Fruit fly (Drosophila melanogaster): Measurements from ENCODE around the gene CG17475.
A peak's percentile ranks its signal among the peaks of the same experiment; 100 is the strongest.

CG17475 gene

DNA sequence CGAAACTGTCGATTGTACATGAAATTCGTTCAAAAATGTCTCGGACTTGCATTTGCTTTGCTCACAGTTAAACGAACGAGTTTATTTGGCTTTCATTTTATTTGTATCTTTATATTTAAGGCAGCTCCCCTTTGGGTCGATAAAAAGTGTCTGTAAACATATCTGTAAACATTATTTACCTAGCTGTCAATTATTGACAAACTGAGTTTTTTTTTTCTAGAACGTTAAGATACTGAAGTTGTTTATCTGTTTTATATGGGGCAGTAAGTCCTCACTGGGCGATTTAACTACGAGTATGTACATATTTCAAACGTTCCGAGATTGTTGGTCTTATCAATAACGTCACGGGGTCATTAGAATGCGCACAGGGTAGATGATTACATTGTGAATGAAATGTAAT lies 14.6 kb downstream of the CG17475 start (continued):
- TF ChIP-seq CG14965 (GFP tag; optimal IDR thresholded peaks at IDR 0.05; ENCODE audit: borderline replicate concordance) = no peak
- TF ChIP-seq CG9215 (GFP tag; IDR thresholded peaks at IDR 0.05) = no peak
- TF ChIP-seq CG16815 (GFP tag; optimal IDR thresholded peaks at IDR 0.05) = no peak
- TF ChIP-seq Oaz (GFP tag; IDR thresholded peaks at IDR 0.05) = no peak
- TF ChIP-seq Nf-YC (tag; optimal IDR thresholded peaks at IDR 0.05) = no peak
- TF ChIP-seq ci (GFP tag; IDR thresholded peaks at IDR 0.05) = no peak
- peak; percentile 17 for TF ChIP-seq MTF-1 (GFP tag; optimal IDR thresholded peaks at IDR 0.05; ENCODE audit: borderline replicate concordance)
- no peak for TF ChIP-seq run (tag; optimal IDR thresholded peaks at IDR 0.05)
- TF ChIP-seq h (optimal IDR thresholded peaks at IDR 0.05) = no peak
- TF ChIP-seq caup (GFP tag; optimal IDR thresholded peaks at IDR 0.05; ENCODE audit: severe bottlenecking) = peak; percentile 51
- TF ChIP-seq mirr (GFP tag; optimal IDR thresholded peaks at IDR 0.05) = peak; percentile 52
- no peak for TF ChIP-seq CG17912 (GFP tag; optimal IDR thresholded peaks at IDR 0.05)
- peak; percentile 38 for TF ChIP-seq CG4707 (GFP tag; optimal IDR thresholded peaks at IDR 0.05)
- TF ChIP-seq cg (GFP tag; optimal IDR thresholded peaks at IDR 0.05) = no peak
- no peak for TF ChIP-seq CG1792 (GFP tag; optimal IDR thresholded peaks at IDR 0.05)
- TF ChIP-seq CG6272 (GFP tag; IDR thresholded peaks at IDR 0.05) = no peak
- TF ChIP-seq kay (GFP tag; optimal IDR thresholded peaks at IDR 0.05) = no peak
- TF ChIP-seq CG16813 (GFP tag; IDR thresholded peaks at IDR 0.05; ENCODE audit: partially characterized antibody) = no peak
- TF ChIP-seq ATbp (GFP tag; optimal IDR thresholded peaks at IDR 0.05) = peak; percentile 50
- TF ChIP-seq twi (tag; optimal IDR thresholded peaks at IDR 0.05) = no peak
- no peak for TF ChIP-seq CG10979 (tag; optimal IDR thresholded peaks at IDR 0.05)
- no peak for TF ChIP-seq pum (GFP tag; optimal IDR thresholded peaks at IDR 0.05)
- TF ChIP-seq unpg (GFP tag; optimal IDR thresholded peaks at IDR 0.05) = peak; percentile 46
- TF ChIP-seq HmgZ (tag; optimal IDR thresholded peaks at IDR 0.05) = peak; percentile 1
- TF ChIP-seq ftz-f1 (GFP tag; optimal IDR thresholded peaks at IDR 0.05) = no peak
- TF ChIP-seq ham (GFP tag; IDR thresholded peaks at IDR 0.05) = no peak
- no peak for TF ChIP-seq slbo (GFP tag; IDR thresholded peaks at IDR 0.05)
- TF ChIP-seq Side (GFP tag; optimal IDR thresholded peaks at IDR 0.05) = no peak
- TF ChIP-seq dimm (GFP tag; IDR thresholded peaks at IDR 0.05) = no peak
- no peak for TF ChIP-seq NfI (GFP tag; optimal IDR thresholded peaks at IDR 0.05)
- no peak for TF ChIP-seq ewg (GFP tag; optimal IDR thresholded peaks at IDR 0.05)
- TF ChIP-seq p53 (GFP tag; optimal IDR thresholded peaks at IDR 0.05) = no peak
- no peak for TF ChIP-seq vvl (GFP tag; IDR thresholded peaks at IDR 0.05)
- TF ChIP-seq CG12299 (tag; optimal IDR thresholded peaks at IDR 0.05) = no peak
- no peak for TF ChIP-seq CG13894 (tag; optimal IDR thresholded peaks at IDR 0.05)
- no peak for TF ChIP-seq dmrt11E (tag; optimal IDR thresholded peaks at IDR 0.05)
- no peak for TF ChIP-seq CG31388 (GFP tag; optimal IDR thresholded peaks at IDR 0.05)
- peak; percentile 59 for TF ChIP-seq CG7745 (tag; optimal IDR thresholded peaks at IDR 0.05)
- TF ChIP-seq Hey (tag; optimal IDR thresholded peaks at IDR 0.05) = no peak
- no peak for TF ChIP-seq sc (optimal IDR thresholded peaks at IDR 0.05)
- TF ChIP-seq sc (GFP tag; optimal IDR thresholded peaks at IDR 0.05) = no peak
- TF ChIP-seq shn (GFP tag; optimal IDR thresholded peaks at IDR 0.05) = no peak
- TF ChIP-seq tna (GFP tag; IDR thresholded peaks at IDR 0.05; ENCODE audit: partially characterized antibody) = no peak
- peak; percentile 64 for TF ChIP-seq CG2678 (tag; optimal IDR thresholded peaks at IDR 0.05)
- TF ChIP-seq bbx (GFP tag; IDR thresholded peaks at IDR 0.05; ENCODE audit: partially characterized antibody) = no peak
- peak; percentile 8 for TF ChIP-seq grau (tag; optimal IDR thresholded peaks at IDR 0.05)
- no peak for TF ChIP-seq Doc3 (GFP tag; IDR thresholded peaks at IDR 0.05; ENCODE audit: partially characterized antibody)
- TF ChIP-seq cad (GFP tag; optimal IDR thresholded peaks at IDR 0.05) = no peak
- peak; percentile 32 for TF ChIP-seq CG10431 (GFP tag; optimal IDR thresholded peaks at IDR 0.05)
- TF ChIP-seq cas (GFP tag; IDR thresholded peaks at IDR 0.05) = no peak
- peak; percentile 37 for TF ChIP-seq CG12219 (GFP tag; optimal IDR thresholded peaks at IDR 0.05)
- peak; percentile 25 for TF ChIP-seq nerfin-1 (tag; optimal IDR thresholded peaks at IDR 0.05)
